Worm (Caenorhabditis elegans): ENCODE results near the gene mlcd-1.

DNA sequence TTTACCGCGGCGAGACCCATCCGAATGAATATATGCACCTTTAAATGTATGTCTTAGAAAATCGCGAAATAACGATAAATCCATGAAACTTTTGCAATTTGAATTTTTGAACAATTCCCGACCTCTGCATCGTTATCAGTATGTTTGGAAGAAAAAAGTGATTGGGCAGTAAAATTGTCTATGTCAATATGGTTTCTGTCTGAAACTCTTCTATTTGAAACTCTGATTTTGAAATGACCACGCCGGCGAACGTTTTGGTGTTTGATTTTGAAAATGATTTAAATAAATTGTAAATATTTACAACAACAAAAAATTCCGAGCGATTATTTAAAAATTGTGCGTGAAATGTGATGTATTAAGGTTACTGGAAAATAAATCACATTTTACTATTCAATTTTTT, 6.6 kb downstream of the mlcd-1 start:
- TF ChIP-seq zag-1 (tag; optimal IDR thresholded peaks at IDR 0.05): no peak
- TF ChIP-seq fkh-10 (GFP tag; optimal IDR thresholded peaks at IDR 0.05): no peak
- no peak for TF ChIP-seq madf-5 (GFP tag; IDR thresholded peaks at IDR 0.05)
- no peak for TF ChIP-seq nhr-76 (tag; optimal IDR thresholded peaks at IDR 0.05)
- TF ChIP-seq ceh-82 (tag; optimal IDR thresholded peaks at IDR 0.05): no peak
- TF ChIP-seq duxl-1 (tag; optimal IDR thresholded peaks at IDR 0.05; ENCODE audit: poor library complexity): no peak
- TF ChIP-seq Y5F2A.4 (GFP tag; optimal IDR thresholded peaks at IDR 0.05): no peak
- TF ChIP-seq aly-2 (tag; optimal IDR thresholded peaks at IDR 0.05): no peak
- no peak for TF ChIP-seq daf-8 (GFP tag; IDR thresholded peaks at IDR 0.05)
- no peak for TF ChIP-seq nhr-11 (tag; optimal IDR thresholded peaks at IDR 0.05)
- no peak for TF ChIP-seq ama-1 (optimal IDR thresholded peaks at IDR 0.05)
- no peak for TF ChIP-seq Y48G9A.11 (GFP tag; IDR thresholded peaks at IDR 0.05)

All from whole organism, L4 larva.